Worm (Caenorhabditis elegans) whole organism, young adult: Measurements from ENCODE around the gene lact-6.

Experiments
- B0261.1 ChIP-seq: sonication (generic microtip); optimal IDR thresholded peaks from 2 replicates; lab custom pipeline; 2016; ENCODE audit warnings: mild to moderate bottlenecking, missing genetic modification characterization, moderate library complexity, missing compliant biosample characterization
- B0336.3 ChIP-seq: fragments of 200-800 bp; sonication (Bioruptor generic); IDR thresholded peaks from 2 replicates; pipeline ENCODE4 v1.3.6; 2022; ENCODE audit warnings: missing genetic modification characterization, missing compliant biosample characterization
- F22D6.2 ChIP-seq: sonication (generic microtip); optimal IDR thresholded peaks from 2 replicates; lab custom pipeline; 2016; ENCODE audit warnings: mild to moderate bottlenecking, missing genetic modification characterization, missing compliant biosample characterization
- F49E8.2 ChIP-seq: sonication (generic microtip); optimal IDR thresholded peaks from 3 replicates; lab custom pipeline; 2017; ENCODE audit warnings: missing genetic modification characterization, mild to moderate bottlenecking, missing compliant biosample characterization, antibody characterized with exemption, moderate library complexity; ENCODE audit not compliant: insufficient read depth
- F55B11.4 ChIP-seq: sonication (generic microtip); optimal IDR thresholded peaks from 2 replicates; lab custom pipeline; 2016; ENCODE audit warnings: missing compliant biosample characterization, missing genetic modification characterization, borderline replicate concordance; ENCODE audit not compliant: insufficient read depth
- Y53F4B.3 ChIP-seq: fragments of 200-800 bp; sonication (Bioruptor generic); IDR thresholded peaks from 2 replicates; pipeline ENCODE4 v1.3.6; 2022; ENCODE audit warnings: missing genetic modification reagents, missing genetic modification characterization, missing compliant biosample characterization
- akir-1 ChIP-seq: fragments of 200-800 bp; sonication (Bioruptor generic); optimal IDR thresholded peaks from 2 replicates; lab custom pipeline; 2018; ENCODE audit warnings: mild to moderate bottlenecking, missing genetic modification characterization, moderate library complexity, missing compliant biosample characterization
- attf-5 ChIP-seq: fragments of 200-800 bp; sonication (Bioruptor generic); optimal IDR thresholded peaks from 2 replicates; lab custom pipeline; 2018; ENCODE audit warnings: mild to moderate bottlenecking, missing genetic modification characterization, missing compliant biosample characterization
- ceh-79 ChIP-seq: sonication (generic microtip); optimal IDR thresholded peaks from 2 replicates; lab custom pipeline; 2017; ENCODE audit warnings: mild to moderate bottlenecking, missing genetic modification characterization, missing compliant biosample characterization
- die-1 ChIP-seq: sonication (generic microtip); optimal IDR thresholded peaks from 2 replicates; lab custom pipeline; 2016; ENCODE audit warnings: missing genotype, mild to moderate bottlenecking, missing genetic modification characterization, missing compliant biosample characterization
- dpl-1 ChIP-seq: fragments of 150-350 bp; optimal IDR thresholded peaks from 2 replicates; lab custom pipeline; 2014; ENCODE audit warnings: missing biosample characterization, missing genetic modification reagents, missing genetic modification characterization
- ekl-4 ChIP-seq: fragments of 200-800 bp; sonication (Bioruptor generic); IDR thresholded peaks from 2 replicates; pipeline ENCODE4 v1.3.6; 2022; ENCODE audit warnings: missing genetic modification reagents, missing genetic modification characterization, missing compliant biosample characterization
- fkh-3 ChIP-seq: sonication (generic microtip); optimal IDR thresholded peaks from 2 replicates; lab custom pipeline; 2016; ENCODE audit warnings: mild to moderate bottlenecking, missing genetic modification characterization, missing compliant biosample characterization
- hmg-1.2 ChIP-seq: fragments of 200-800 bp; sonication (Bioruptor generic); IDR thresholded peaks from 2 replicates; pipeline ENCODE4 v1.3.6; 2022; ENCODE audit warnings: missing genetic modification reagents, missing genetic modification characterization, missing compliant biosample characterization
- let-607 ChIP-seq, 2 experiments: fragments of 200-800 bp in 1 of 2; sonication (Bioruptor generic) in 1 of 2; sonication (generic microtip) in 1 of 2; optimal IDR thresholded peaks; 2 replicates each; lab custom pipeline; 2016 to 2018; ENCODE audit warnings: mild to moderate bottlenecking in 2 of 2, missing compliant biosample characterization in 2 of 2, missing genetic modification characterization in 2 of 2, moderate library complexity in 2 of 2, missing genotype in 1 of 2
- lin-35 ChIP-seq, 3 experiments: fragments of 150-350 bp in 2 of 3; sonication (generic microtip) in 1 of 3; optimal IDR thresholded peaks; 2 replicates each; lab custom pipeline; 2014 to 2018; ENCODE audit warnings: missing biosample characterization in 3 of 3, missing genetic modification characterization in 3 of 3, missing genetic modification reagents in 3 of 3
- lin-40 ChIP-seq: sonication (generic microtip); optimal IDR thresholded peaks from 2 replicates; lab custom pipeline; 2016; ENCODE audit warnings: missing genetic modification characterization, mild to moderate bottlenecking, missing compliant biosample characterization, missing genotype, missing genetic modification reagents
- lin-54 ChIP-seq: fragments of 200-800 bp; sonication (Bioruptor generic); optimal IDR thresholded peaks from 2 replicates; lab custom pipeline; 2018; ENCODE audit warnings: mild to moderate bottlenecking, missing genetic modification characterization, missing compliant biosample characterization
- madf-6 ChIP-seq: fragments of 200-800 bp; sonication (Bioruptor generic); IDR thresholded peaks from 2 replicates; pipeline ENCODE4 v1.3.6; 2022; ENCODE audit warnings: missing genetic modification reagents, missing genetic modification characterization, missing compliant biosample characterization
- madf-8 ChIP-seq: fragments of 200-800 bp; sonication (Bioruptor generic); conservative IDR thresholded peaks from 2 replicates; pipeline ENCODE4 v1.3.6; 2022; ENCODE audit warnings: missing genetic modification reagents, missing genetic modification characterization, missing compliant biosample characterization
- mcd-1 ChIP-seq: fragments of 200-800 bp; sonication (Bioruptor generic); IDR thresholded peaks from 2 replicates; pipeline ENCODE4 v1.3.6; 2022; ENCODE audit warnings: missing genetic modification reagents, missing genetic modification characterization, missing compliant biosample characterization
- mel-28 ChIP-seq: sonication (generic microtip); optimal IDR thresholded peaks from 2 replicates; lab custom pipeline; 2016; ENCODE audit warnings: borderline replicate concordance, mild to moderate bottlenecking, missing genetic modification characterization, missing compliant biosample characterization
- nhr-80 ChIP-seq: sonication (generic microtip); optimal IDR thresholded peaks from 2 replicates; lab custom pipeline; 2016; ENCODE audit warnings: missing genetic modification characterization, missing compliant biosample characterization
- pbrm-1 ChIP-seq: fragments of 200-800 bp; sonication (Bioruptor generic); IDR thresholded peaks from 2 replicates; pipeline ENCODE4 v1.3.6; 2022; ENCODE audit warnings: missing genetic modification reagents, missing genetic modification characterization, missing compliant biosample characterization
- pha-4 ChIP-seq: fragments of 150-350 bp; sonication (generic microtip); optimal IDR thresholded peaks from 2 replicates; lab custom pipeline; 2014; ENCODE audit warnings: missing biosample characterization, missing genetic modification reagents, missing genetic modification characterization
- sdz-38 ChIP-seq: sonication (generic microtip); optimal IDR thresholded peaks from 2 replicates; lab custom pipeline; 2016; ENCODE audit warnings: missing genotype, missing genetic modification characterization, missing compliant biosample characterization
- sea-2 ChIP-seq: fragments of 200-800 bp; sonication (Bioruptor generic); IDR thresholded peaks from 2 replicates; pipeline ENCODE4 v1.3.6; 2022; ENCODE audit warnings: missing genetic modification characterization, missing compliant biosample characterization
- snpc-1.1 ChIP-seq: sonication (generic microtip); optimal IDR thresholded peaks from 2 replicates; lab custom pipeline; 2017; ENCODE audit warnings: missing genetic modification characterization, mild to moderate bottlenecking, missing compliant biosample characterization, antibody characterized with exemption, moderate library complexity, missing genotype, missing genetic modification reagents; ENCODE audit not compliant: insufficient read depth
- snpc-3.4 ChIP-seq: sonication (generic microtip); optimal IDR thresholded peaks from 2 replicates; lab custom pipeline; 2017; ENCODE audit warnings: missing genetic modification characterization, mild to moderate bottlenecking, missing compliant biosample characterization, antibody characterized with exemption, moderate library complexity, missing genotype, missing genetic modification reagents
- xnd-1 ChIP-seq: sonication (generic microtip); optimal IDR thresholded peaks from 2 replicates; lab custom pipeline; 2016; ENCODE audit warnings: missing genotype, missing genetic modification reagents, missing genetic modification characterization, missing compliant biosample characterization
- ztf-22 ChIP-seq: fragments of 200-800 bp; sonication (Bioruptor generic); optimal IDR thresholded peaks from 2 replicates; lab custom pipeline; 2018; ENCODE audit warnings: mild to moderate bottlenecking, missing genetic modification characterization, moderate library complexity, missing compliant biosample characterization

lact-6 gene

ce11 chrIV:17417723-17418122 is 13.5 kb downstream of the lact-6 start, which contains the start of gene npr-26 (continued):
- TF ChIP-seq let-607 (tag; optimal IDR thresholded peaks at IDR 0.05; lab: Kevin White, UChicago) = no peak
- TF ChIP-seq lin-54 (GFP tag; lab: Kevin White, UChicago) = no peak
- TF ChIP-seq mcd-1 (GFP tag; lab: Robert Waterston, UW) = no peak
- TF ChIP-seq B0336.3 (GFP tag; lab: Robert Waterston, UW) = no peak
- no peak for TF ChIP-seq ekl-4
- no peak for TF ChIP-seq F49E8.2 (tag; lab: Kevin White, UChicago)

ce11 chrIV:17413343-17413742 is 17.8 kb downstream of the lact-6 start:
- no peak for TF ChIP-seq lin-35 (GFP tag; optimal IDR thresholded peaks at IDR 0.05; lab: Kevin White, UChicago)
- TF ChIP-seq xnd-1 (tag; lab: Kevin White, UChicago) = no peak

- TF ChIP-seq pbrm-1 (GFP tag; lab: Robert Waterston, UW) = no peak
- TF ChIP-seq akir-1 (GFP tag; lab: Kevin White, UChicago) = no peak
- TF ChIP-seq pha-4 (tag; lab: Kevin White, UChicago) = no peak
These were observed 23.7 kb downstream of the lact-6 start, which contains the start of gene T02D1.9 for ce11 chrIV:17407491-17407890. Gene T02D1.9 (minus strand): TSS chrIV:17407591.

- TF ChIP-seq sea-2 (no peak), sdz-38 (tag; lab: Kevin White, UChicago) (no peak), pbrm-1 (GFP tag; lab: Robert Waterston, UW) (no peak), snpc-1.1 (tag; lab: Kevin White, UChicago) (no peak), snpc-3.4 (tag; lab: Kevin White, UChicago) (no peak), B0261.1 (no peak), ztf-22 (no peak), mcd-1 (GFP tag; lab: Robert Waterston, UW) (no peak)
These were observed 24.2 kb downstream of the lact-6 start, which contains the start of gene T02D1.7 for ce11 chrIV:17407025-17407424. Gene T02D1.7 (minus strand): TSS chrIV:17407125.

- TF ChIP-seq hmg-1.2 (GFP tag; lab: Robert Waterston, UW) (no peak), dpl-1 (no peak), mel-28 (no peak), madf-6 (GFP tag; lab: Robert Waterston, UW) (no peak), F55B11.4 (tag; lab: Kevin White, UChicago) (no peak), F22D6.2 (tag; lab: Kevin White, UChicago) (no peak), lin-40 (tag; lab: Kevin White, UChicago) (no peak), madf-8 (GFP tag; lab: Robert Waterston, UW) (no peak), die-1 (tag; lab: Kevin White, UChicago) (no peak), fkh-3 (tag; lab: Kevin White, UChicago) (no peak), B0261.1 (no peak), Y53F4B.3 (GFP tag; lab: Robert Waterston, UW) (no peak), attf-5 (GFP tag; lab: Kevin White, UChicago) (no peak)
These were observed 25.1 kb downstream of the lact-6 start for ce11 chrIV:17406119-17406518.

- TF ChIP-seq ceh-79 (tag; lab: Kevin White, UChicago) (no peak), nhr-80 (tag; lab: Kevin White, UChicago) (peak; percentile 54)
These were observed 25.7 kb downstream of the lact-6 start, which contains the start of gene pmp-4 for ce11 chrIV:17405530-17405929. Gene pmp-4 (minus strand): TSS chrIV:17405630.
